Worm (Caenorhabditis elegans): ENCODE results near the gene F22F7.2.

Gene F22F7.2

ce11 chrV:2099040-2099439 is 23.5 kb upstream of the F22F7.2 start, which contains the start of gene F36F12.7:
Gene F36F12.7, plus strand, starts transcription at chrV:2099340.
- TF ChIP-seq med-1 (GFP tag; optimal IDR thresholded peaks at IDR 0.05; ENCODE audit: insufficient read depth) (no peak), cog-1 (tag; optimal IDR thresholded peaks at IDR 0.05) (no peak), klf-2 (GFP tag; conservative IDR thresholded peaks at IDR 0.05) (no peak), flt-1 (GFP tag; IDR thresholded peaks at IDR 0.05) (no peak)

- TF ChIP-seq flt-1 (GFP tag; IDR thresholded peaks at IDR 0.05) (no peak), ref-1 (GFP tag; conservative IDR thresholded peaks at IDR 0.05) (no peak), med-1 (GFP tag; optimal IDR thresholded peaks at IDR 0.05; ENCODE audit: insufficient read depth) (no peak), ztf-29 (GFP tag; IDR thresholded peaks at IDR 0.05) (no peak), tab-1 (GFP tag; IDR thresholded peaks at IDR 0.05) (no peak)
These were observed 19.5 kb upstream of the F22F7.2 start, which contains the start of gene F36F12.1 for ce11 chrV:2103118-2103517. Gene F36F12.1, minus strand, starts transcription at chrV:2103218.

- TF ChIP-seq ref-1 (GFP tag; conservative IDR thresholded peaks at IDR 0.05) (no peak), cog-1 (tag; optimal IDR thresholded peaks at IDR 0.05) (no peak), med-1 (GFP tag; optimal IDR thresholded peaks at IDR 0.05; ENCODE audit: insufficient read depth) (no peak), T22C8.4 (GFP tag; IDR thresholded peaks at IDR 0.05) (no peak), ztf-23 (GFP tag; IDR thresholded peaks at IDR 0.05) (no peak), tab-1 (GFP tag; IDR thresholded peaks at IDR 0.05) (no peak), klf-2 (GFP tag; conservative IDR thresholded peaks at IDR 0.05) (no peak), ztf-29 (GFP tag; IDR thresholded peaks at IDR 0.05) (no peak), flt-1 (GFP tag; IDR thresholded peaks at IDR 0.05) (no peak)
These were observed 16.6 kb upstream of the F22F7.2 start, which contains the start of gene F22F7.4 for ce11 chrV:2105976-2106375. Gene F22F7.4, minus strand, starts transcription at chrV:2106076.

- TF ChIP-seq tab-1 (GFP tag; IDR thresholded peaks at IDR 0.05) (no peak), med-1 (GFP tag; optimal IDR thresholded peaks at IDR 0.05; ENCODE audit: insufficient read depth) (no peak), klf-2 (GFP tag; conservative IDR thresholded peaks at IDR 0.05) (no peak), T22C8.4 (GFP tag; IDR thresholded peaks at IDR 0.05) (no peak), ztf-23 (GFP tag; IDR thresholded peaks at IDR 0.05) (no peak), ref-1 (GFP tag; conservative IDR thresholded peaks at IDR 0.05) (no peak), ztf-29 (GFP tag; IDR thresholded peaks at IDR 0.05) (no peak), flt-1 (GFP tag; IDR thresholded peaks at IDR 0.05) (no peak), cog-1 (tag; optimal IDR thresholded peaks at IDR 0.05) (no peak)
These were observed 13.3 kb upstream of the F22F7.2 start, which contains the start of gene ckb-4 for ce11 chrV:2109295-2109694. Gene ckb-4, minus strand, starts transcription at chrV:2109434.

ce11 chrV:2110368-2110767 is 12.2 kb upstream of the F22F7.2 start, which contains the start of gene F22F7.3:
Gene F22F7.3, plus strand, starts transcription at chrV:2110668.
- TF ChIP-seq klf-2 (GFP tag; conservative IDR thresholded peaks at IDR 0.05), result no peak
- no peak for TF ChIP-seq ref-1 (GFP tag; conservative IDR thresholded peaks at IDR 0.05)
- no peak for TF ChIP-seq flt-1 (GFP tag; IDR thresholded peaks at IDR 0.05)
- no peak for TF ChIP-seq med-1 (GFP tag; optimal IDR thresholded peaks at IDR 0.05; ENCODE audit: insufficient read depth)
- no peak for TF ChIP-seq ztf-23 (GFP tag; IDR thresholded peaks at IDR 0.05)
- no peak for TF ChIP-seq ztf-29 (GFP tag; IDR thresholded peaks at IDR 0.05)
- no peak for TF ChIP-seq cog-1 (tag; optimal IDR thresholded peaks at IDR 0.05)
- no peak for TF ChIP-seq tab-1 (GFP tag; IDR thresholded peaks at IDR 0.05)
- no peak for TF ChIP-seq T22C8.4 (GFP tag; IDR thresholded peaks at IDR 0.05)

ce11 chrV:2118574-2118973 is 4.0 kb upstream of the F22F7.2 start, which contains the start of gene bgnt-1.2:
Gene bgnt-1.2, minus strand, starts transcription at chrV:2118674.
- TF ChIP-seq tab-1 (GFP tag; IDR thresholded peaks at IDR 0.05) (no peak), med-1 (GFP tag; optimal IDR thresholded peaks at IDR 0.05; ENCODE audit: insufficient read depth) (no peak), klf-2 (GFP tag; conservative IDR thresholded peaks at IDR 0.05) (no peak), ref-1 (GFP tag; conservative IDR thresholded peaks at IDR 0.05) (no peak), flt-1 (GFP tag; IDR thresholded peaks at IDR 0.05) (no peak), cog-1 (tag; optimal IDR thresholded peaks at IDR 0.05) (no peak), T22C8.4 (GFP tag; IDR thresholded peaks at IDR 0.05) (no peak), ztf-29 (GFP tag; IDR thresholded peaks at IDR 0.05) (no peak), ztf-23 (GFP tag; IDR thresholded peaks at IDR 0.05) (no peak)

ce11 chrV:2119529-2119928 is 3.1 kb upstream of the F22F7.2 start, which contains the start of gene F22F7.11:
Gene F22F7.11, plus strand, starts transcription at chrV:2119829.
- no peak for TF ChIP-seq tab-1 (GFP tag; IDR thresholded peaks at IDR 0.05)
- no peak for TF ChIP-seq ref-1 (GFP tag; conservative IDR thresholded peaks at IDR 0.05)
- TF ChIP-seq flt-1 (GFP tag; IDR thresholded peaks at IDR 0.05), result no peak
- TF ChIP-seq T22C8.4 (GFP tag; IDR thresholded peaks at IDR 0.05), result no peak

ce11 chrV:2121910-2122362 is 646 bp upstream of the F22F7.2 start, which contains the start of gene F22F7.8:
Gene F22F7.8, minus strand, starts transcription at chrV:2121960.
- no peak for TF ChIP-seq cog-1 (tag; optimal IDR thresholded peaks at IDR 0.05)
- no peak for TF ChIP-seq tab-1 (GFP tag; IDR thresholded peaks at IDR 0.05)
- TF ChIP-seq ref-1 (GFP tag; conservative IDR thresholded peaks at IDR 0.05), result no peak
- TF ChIP-seq med-1 (GFP tag; optimal IDR thresholded peaks at IDR 0.05; ENCODE audit: insufficient read depth), result no peak
- no peak for TF ChIP-seq T22C8.4 (GFP tag; IDR thresholded peaks at IDR 0.05)
- TF ChIP-seq ztf-23 (GFP tag; IDR thresholded peaks at IDR 0.05), result no peak
- no peak for TF ChIP-seq flt-1 (GFP tag; IDR thresholded peaks at IDR 0.05)
- TF ChIP-seq ztf-29 (GFP tag; IDR thresholded peaks at IDR 0.05), result no peak
- TF ChIP-seq klf-2 (GFP tag; conservative IDR thresholded peaks at IDR 0.05), result no peak

- TF ChIP-seq klf-2 (GFP tag; conservative IDR thresholded peaks at IDR 0.05) (no peak), med-1 (GFP tag; optimal IDR thresholded peaks at IDR 0.05; ENCODE audit: insufficient read depth) (no peak), tab-1 (GFP tag; IDR thresholded peaks at IDR 0.05) (no peak), ztf-23 (GFP tag; IDR thresholded peaks at IDR 0.05) (no peak), ref-1 (GFP tag; conservative IDR thresholded peaks at IDR 0.05) (no peak), flt-1 (GFP tag; IDR thresholded peaks at IDR 0.05) (no peak), ztf-29 (GFP tag; IDR thresholded peaks at IDR 0.05) (no peak), cog-1 (tag; optimal IDR thresholded peaks at IDR 0.05) (no peak)
These were observed 582 bp downstream of the F22F7.2 start for ce11 chrV:2123164-2123563.

ce11 chrV:2126554-2126953 is 4.0 kb downstream of the F22F7.2 start:
- TF ChIP-seq tab-1 (GFP tag; IDR thresholded peaks at IDR 0.05) (no peak), T22C8.4 (GFP tag; IDR thresholded peaks at IDR 0.05) (0 out of 2 replicates have a peak, but pooled peaks have one; percentile 19)

Measured in whole organism, midembryonic.